Worm (Caenorhabditis elegans) whole organism, midembryonic: ENCODE results near the gene tbc-16.

Source experiments
- flt-1 ChIP-seq: fragments of 200-800 bp; sonication (Bioruptor generic); IDR thresholded peaks from 2 replicates; pipeline ENCODE4 v1.3.6; 2022; ENCODE audit warnings: missing genetic modification characterization, missing compliant biosample characterization
- klf-2 ChIP-seq: fragments of 200-800 bp; sonication (Bioruptor generic); conservative IDR thresholded peaks from 2 replicates; pipeline ENCODE4 v1.3.6; 2022; ENCODE audit warnings: missing genetic modification reagents, missing genetic modification characterization, missing compliant biosample characterization
- tab-1 ChIP-seq: fragments of 200-800 bp; sonication (Bioruptor generic); IDR thresholded peaks from 2 replicates; pipeline ENCODE4 v1.3.6; 2022; ENCODE audit warnings: missing genetic modification characterization, missing compliant biosample characterization

DNA sequence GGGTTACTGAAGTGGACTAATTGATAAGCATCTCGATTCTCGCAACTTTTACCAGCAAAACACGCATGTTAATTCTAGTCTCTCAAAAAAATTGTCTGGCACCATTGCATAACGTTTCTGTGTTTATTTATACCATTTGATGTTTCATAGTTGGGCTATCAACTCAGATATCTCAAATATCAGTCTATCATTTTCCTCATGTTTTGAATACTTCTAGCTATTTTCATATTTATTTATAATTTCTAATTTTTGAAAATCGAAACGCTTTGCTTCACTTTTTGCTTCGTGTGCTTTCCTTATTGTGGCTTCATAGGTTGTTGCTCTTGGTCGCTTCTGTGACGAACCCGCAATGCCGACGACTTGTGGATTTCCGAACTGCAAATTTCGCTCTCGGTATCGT, 34.7 kb upstream of the tbc-16 start, which contains the start of gene ctbp-1:
- TF ChIP-seq klf-2 (GFP tag; lab: Robert Waterston, UW) (no peak), tab-1 (no peak), flt-1 (no peak)
